Worm (Caenorhabditis elegans): ENCODE results near the gene C27F2.10.

DNA sequence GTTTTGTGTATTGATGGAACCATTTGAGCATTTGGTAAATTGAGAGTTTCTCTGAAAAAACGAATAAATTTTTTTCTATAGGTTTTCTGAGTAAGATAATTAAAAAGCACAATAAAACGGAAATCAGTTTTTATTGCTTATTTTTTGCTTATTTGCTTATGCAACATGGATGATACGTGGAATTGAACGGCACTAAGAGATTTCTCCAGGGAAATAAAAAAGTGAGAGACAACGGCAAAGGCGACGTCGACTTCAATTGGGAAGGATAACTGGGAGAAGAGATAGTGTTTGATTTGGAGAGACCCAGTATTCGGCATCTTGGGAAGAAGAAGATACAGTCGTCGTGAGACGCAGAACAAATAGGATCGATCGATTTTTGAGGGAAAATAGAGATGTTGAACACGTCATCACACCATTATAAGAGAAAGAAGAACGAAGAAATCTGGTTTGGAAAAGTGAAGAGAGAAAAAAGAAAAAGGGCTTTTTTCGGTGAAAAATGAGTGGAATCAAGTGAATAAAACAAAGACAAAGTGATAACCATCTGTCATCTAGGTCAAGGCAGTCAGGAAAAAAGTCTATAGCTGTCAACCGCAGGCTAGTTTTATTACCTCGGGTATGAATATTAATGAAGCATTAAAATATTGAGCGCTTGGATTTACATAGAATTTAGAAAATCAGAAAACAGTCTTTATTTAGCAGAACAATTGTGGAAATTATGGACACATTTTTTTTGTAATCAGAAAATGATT is 11.6 kb upstream of the C27F2.10 start, which contains the start of gene tmem-131:
- TF ChIP-seq mep-1 (tag; optimal IDR thresholded peaks at IDR 0.05) = no peak
- TF ChIP-seq snpc-4 (tag; optimal IDR thresholded peaks at IDR 0.05) = no peak
- TF ChIP-seq mls-2 (tag; optimal IDR thresholded peaks at IDR 0.05) = no peak
- TF ChIP-seq sptf-1 (tag; optimal IDR thresholded peaks at IDR 0.05) = no peak
- TF ChIP-seq unc-62 (GFP tag; optimal IDR thresholded peaks at IDR 0.05) = no peak
- TF ChIP-seq nhr-237 (tag; optimal IDR thresholded peaks at IDR 0.05) = no peak
- no peak for TF ChIP-seq nhr-12 (tag; optimal IDR thresholded peaks at IDR 0.05)
- no peak for TF ChIP-seq lin-13 (tag; optimal IDR thresholded peaks at IDR 0.05)
- no peak for TF ChIP-seq pha-4 (tag; optimal IDR thresholded peaks at IDR 0.05)

All from whole organism, mixed stage, embryonic.